Worm (Caenorhabditis elegans) whole organism, young adult: Measurements from ENCODE around the gene ugt-53.

Experiments
- Y53G8AR.9 ChIP-seq: fragments of 200-800 bp; sonication (Bioruptor generic); conservative IDR thresholded peaks from 2 replicates; pipeline ENCODE4 v1.3.6; 2022; ENCODE audit warnings: missing genetic modification reagents, missing genetic modification characterization, missing compliant biosample characterization
- Y95B8A.8 ChIP-seq: fragments of 200-800 bp; sonication (Bioruptor generic); IDR thresholded peaks from 2 replicates; pipeline ENCODE4 v1.3.6; 2022; ENCODE audit warnings: missing genetic modification reagents, missing genetic modification characterization, missing compliant biosample characterization
- efl-1 ChIP-seq: fragments of 150-350 bp; optimal IDR thresholded peaks from 2 replicates; lab custom pipeline; 2014; ENCODE audit warnings: missing biosample characterization, missing genetic modification reagents, missing genetic modification characterization
- snpc-1.3 ChIP-seq: sonication (generic microtip); optimal IDR thresholded peaks from 2 replicates; lab custom pipeline; 2017; ENCODE audit warnings: missing genetic modification characterization, mild to moderate bottlenecking, missing compliant biosample characterization, antibody characterized with exemption, moderate library complexity, missing genotype, missing genetic modification reagents; ENCODE audit not compliant: insufficient read depth
- ztf-6 ChIP-seq: fragments of 200-800 bp; sonication (Bioruptor generic); IDR thresholded peaks from 2 replicates; pipeline ENCODE4 v1.3.6; 2022; ENCODE audit warnings: missing genetic modification reagents, missing genetic modification characterization, missing compliant biosample characterization

DNA sequence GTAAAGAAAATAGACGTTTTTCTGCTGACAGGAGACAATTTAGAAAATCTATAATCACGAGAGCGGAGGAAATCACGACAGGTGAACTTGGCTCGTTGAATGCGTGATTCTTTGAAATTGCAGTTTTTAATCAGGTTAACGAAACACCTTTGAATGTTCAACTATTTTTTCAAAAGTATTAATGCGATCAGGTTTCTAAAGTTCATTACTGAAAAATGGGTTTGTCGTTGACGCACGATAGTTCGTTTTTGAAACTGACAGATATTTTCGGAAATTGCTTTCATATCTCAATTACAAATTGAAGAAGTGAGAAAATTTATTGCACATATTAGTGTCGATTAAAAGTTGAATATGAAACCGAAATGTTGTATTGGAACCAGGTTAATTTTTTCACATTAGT, 33.2 kb upstream of the ugt-53 start, which contains the start of gene F54E2.5:
- TF ChIP-seq Y95B8A.8 (GFP tag; lab: Robert Waterston, UW) (no peak), efl-1 (GFP tag; lab: Kevin White, UChicago) (no peak), snpc-1.3 (tag; lab: Kevin White, UChicago) (no peak), Y53G8AR.9 (GFP tag; lab: Robert Waterston, UW) (no peak), ztf-6 (no peak)
